Worm (Caenorhabditis elegans) whole organism, young adult: Measurements from ENCODE around the gene vps-33.1.

ENCODE experiments used
- B0261.1 ChIP-seq: sonication (generic microtip); optimal IDR thresholded peaks from 2 replicates; lab custom pipeline; 2016; ENCODE audit warnings: mild to moderate bottlenecking, missing genetic modification characterization, moderate library complexity, missing compliant biosample characterization
- F22D6.2 ChIP-seq: sonication (generic microtip); optimal IDR thresholded peaks from 2 replicates; lab custom pipeline; 2016; ENCODE audit warnings: mild to moderate bottlenecking, missing genetic modification characterization, missing compliant biosample characterization
- F23B12.7 ChIP-seq: sonication (generic microtip); optimal IDR thresholded peaks from 2 replicates; lab custom pipeline; 2017; ENCODE audit warnings: missing genetic modification characterization, mild to moderate bottlenecking, missing compliant biosample characterization, antibody characterized with exemption, moderate library complexity; ENCODE audit not compliant: insufficient read depth
- F33H1.4 ChIP-seq: fragments of 200-800 bp; sonication (Bioruptor generic); IDR thresholded peaks from 2 replicates; pipeline ENCODE4 v1.3.6; 2022; ENCODE audit warnings: missing genetic modification reagents, missing genetic modification characterization, missing compliant biosample characterization
- F37B4.10 ChIP-seq: fragments of 200-800 bp; sonication (Bioruptor generic); IDR thresholded peaks from 2 replicates; pipeline ENCODE4 v1.3.6; 2022; ENCODE audit warnings: missing genetic modification characterization, missing compliant biosample characterization
- K12H6.12 ChIP-seq: fragments of 200-800 bp; sonication (Bioruptor generic); optimal IDR thresholded peaks from 2 replicates; lab custom pipeline; 2018; ENCODE audit warnings: mild to moderate bottlenecking, missing genetic modification characterization, missing compliant biosample characterization
- T07F8.4 ChIP-seq: sonication (generic microtip); optimal IDR thresholded peaks from 2 replicates; lab custom pipeline; 2016; ENCODE audit warnings: mild to moderate bottlenecking, missing genetic modification characterization, moderate library complexity, missing compliant biosample characterization
- Y79H2A.3 ChIP-seq: fragments of 200-800 bp; sonication (Bioruptor generic); conservative IDR thresholded peaks from 2 replicates; pipeline ENCODE4 v1.3.6; 2022; ENCODE audit warnings: missing genetic modification reagents, missing genetic modification characterization, missing compliant biosample characterization
- Y95B8A.8 ChIP-seq: fragments of 200-800 bp; sonication (Bioruptor generic); IDR thresholded peaks from 2 replicates; pipeline ENCODE4 v1.3.6; 2022; ENCODE audit warnings: missing genetic modification reagents, missing genetic modification characterization, missing compliant biosample characterization
- akir-1 ChIP-seq: fragments of 200-800 bp; sonication (Bioruptor generic); optimal IDR thresholded peaks from 2 replicates; lab custom pipeline; 2018; ENCODE audit warnings: mild to moderate bottlenecking, missing genetic modification characterization, moderate library complexity, missing compliant biosample characterization
- ama-1 ChIP-seq, 3 experiments: fragments of 150-350 bp in 1 of 3; sonication (generic microtip) in 2 of 3; optimal IDR thresholded peaks; 2 replicates each; lab custom pipeline; 2014 to 2018; ENCODE audit warnings: missing biosample characterization in 2 of 3, missing genetic modification characterization in 2 of 3, missing genetic modification reagents in 2 of 3
- aptf-3 ChIP-seq: fragments of 200-800 bp; sonication (Bioruptor generic); IDR thresholded peaks from 2 replicates; pipeline ENCODE4 v1.3.6; 2022; ENCODE audit warnings: missing genetic modification characterization, missing compliant biosample characterization
- atf-7 ChIP-seq: sonication (generic microtip); optimal IDR thresholded peaks from 2 replicates; lab custom pipeline; 2017; ENCODE audit warnings: mild to moderate bottlenecking, missing genetic modification characterization, missing compliant biosample characterization
- attf-5 ChIP-seq: fragments of 200-800 bp; sonication (Bioruptor generic); optimal IDR thresholded peaks from 2 replicates; lab custom pipeline; 2018; ENCODE audit warnings: mild to moderate bottlenecking, missing genetic modification characterization, missing compliant biosample characterization
- bed-1 ChIP-seq: fragments of 200-800 bp; sonication (Bioruptor generic); IDR thresholded peaks from 2 replicates; pipeline ENCODE4 v1.3.6; 2022; ENCODE audit warnings: missing genetic modification reagents, missing genetic modification characterization, missing compliant biosample characterization
- cebp-2 ChIP-seq: fragments of 200-800 bp; sonication (Bioruptor generic); IDR thresholded peaks from 2 replicates; pipeline ENCODE4 v1.3.6; 2022; ENCODE audit warnings: missing genetic modification characterization, missing compliant biosample characterization
- ceh-100 ChIP-seq: fragments of 200-800 bp; sonication (Bioruptor generic); IDR thresholded peaks from 2 replicates; pipeline ENCODE4 v1.3.6; 2022; ENCODE audit warnings: missing genetic modification reagents, missing genetic modification characterization, missing compliant biosample characterization
- dpl-1 ChIP-seq: fragments of 150-350 bp; optimal IDR thresholded peaks from 2 replicates; lab custom pipeline; 2014; ENCODE audit warnings: missing biosample characterization, missing genetic modification reagents, missing genetic modification characterization
- efl-1 ChIP-seq: fragments of 150-350 bp; optimal IDR thresholded peaks from 2 replicates; lab custom pipeline; 2014; ENCODE audit warnings: missing biosample characterization, missing genetic modification reagents, missing genetic modification characterization
- egrh-3 ChIP-seq: fragments of 200-800 bp; sonication (Bioruptor generic); IDR thresholded peaks from 2 replicates; pipeline ENCODE4 v1.3.6; 2022; ENCODE audit warnings: missing genetic modification reagents, missing genetic modification characterization, missing compliant biosample characterization
- ekl-4 ChIP-seq: fragments of 200-800 bp; sonication (Bioruptor generic); IDR thresholded peaks from 2 replicates; pipeline ENCODE4 v1.3.6; 2022; ENCODE audit warnings: missing genetic modification reagents, missing genetic modification characterization, missing compliant biosample characterization
- gei-17 ChIP-seq: fragments of 200-800 bp; sonication (Bioruptor generic); optimal IDR thresholded peaks from 2 replicates; lab custom pipeline; 2018; ENCODE audit warnings: mild to moderate bottlenecking, missing genetic modification characterization, missing compliant biosample characterization
- him-1 ChIP-seq: sonication (generic microtip); optimal IDR thresholded peaks from 2 replicates; lab custom pipeline; 2016; ENCODE audit warnings: missing genotype, missing genetic modification reagents, missing genetic modification characterization, missing compliant biosample characterization
- hlh-12 ChIP-seq: sonication (generic microtip); optimal IDR thresholded peaks from 2 replicates; lab custom pipeline; 2016; ENCODE audit warnings: missing genetic modification characterization, missing compliant biosample characterization
- lag-1 ChIP-seq: fragments of 200-800 bp; sonication (Bioruptor generic); IDR thresholded peaks from 2 replicates; pipeline ENCODE4 v1.3.6; 2022; ENCODE audit warnings: missing genetic modification reagents, missing genetic modification characterization, missing compliant biosample characterization
- let-526 ChIP-seq: fragments of 200-800 bp; sonication (Bioruptor generic); IDR thresholded peaks from 2 replicates; pipeline ENCODE4 v1.3.6; 2022; ENCODE audit warnings: missing genetic modification reagents, missing genetic modification characterization, missing compliant biosample characterization
- lin-26 ChIP-seq: fragments of 200-800 bp; sonication (Bioruptor generic); IDR thresholded peaks from 2 replicates; pipeline ENCODE4 v1.3.6; 2022; ENCODE audit warnings: missing genetic modification reagents, missing genetic modification characterization, missing compliant biosample characterization
- madf-6 ChIP-seq: fragments of 200-800 bp; sonication (Bioruptor generic); IDR thresholded peaks from 2 replicates; pipeline ENCODE4 v1.3.6; 2022; ENCODE audit warnings: missing genetic modification reagents, missing genetic modification characterization, missing compliant biosample characterization
- mel-28 ChIP-seq: sonication (generic microtip); optimal IDR thresholded peaks from 2 replicates; lab custom pipeline; 2016; ENCODE audit warnings: borderline replicate concordance, mild to moderate bottlenecking, missing genetic modification characterization, missing compliant biosample characterization
- mxl-1 ChIP-seq: sonication (generic microtip); optimal IDR thresholded peaks from 2 replicates; lab custom pipeline; 2016; ENCODE audit warnings: missing genetic modification characterization, missing compliant biosample characterization
- nfya-2 ChIP-seq: fragments of 200-800 bp; sonication (Bioruptor generic); IDR thresholded peaks from 2 replicates; pipeline ENCODE4 v1.3.6; 2022; ENCODE audit warnings: missing genetic modification reagents, missing genetic modification characterization, missing compliant biosample characterization
- nhr-120 ChIP-seq: fragments of 200-800 bp; sonication (Bioruptor generic); IDR thresholded peaks from 2 replicates; pipeline ENCODE4 v1.3.6; 2022; ENCODE audit warnings: missing genetic modification characterization, missing compliant biosample characterization
- nhr-80 ChIP-seq: sonication (generic microtip); optimal IDR thresholded peaks from 2 replicates; lab custom pipeline; 2016; ENCODE audit warnings: missing genetic modification characterization, missing compliant biosample characterization
- rec-8 ChIP-seq, 2 experiments: sonication (generic microtip); optimal IDR thresholded peaks; 2 replicates each; lab custom pipeline; 2016; ENCODE audit warnings: mild to moderate bottlenecking in 2 of 2, missing genetic modification characterization in 2 of 2, missing genetic modification reagents in 2 of 2, missing genotype in 2 of 2, missing biosample characterization in 1 of 2, missing compliant biosample characterization in 1 of 2, moderate library complexity in 1 of 2
- rpc-1 ChIP-seq, 2 experiments: fragments of 150-350 bp in 1 of 2; sonication (generic microtip) in 1 of 2; optimal IDR thresholded peaks; 2 replicates each; lab custom pipeline; 2014 to 2018; ENCODE audit warnings: missing biosample characterization in 1 of 2, missing genetic modification characterization in 1 of 2, missing genetic modification reagents in 1 of 2, missing genotype in 1 of 2
- snpc-3.4 ChIP-seq: sonication (generic microtip); optimal IDR thresholded peaks from 2 replicates; lab custom pipeline; 2017; ENCODE audit warnings: missing genetic modification characterization, mild to moderate bottlenecking, missing compliant biosample characterization, antibody characterized with exemption, moderate library complexity, missing genotype, missing genetic modification reagents
- tbp1 ChIP-seq: fragments of 200-800 bp; sonication (Bioruptor generic); optimal IDR thresholded peaks from 2 replicates; lab custom pipeline; 2018; ENCODE audit warnings: mild to moderate bottlenecking, missing genetic modification characterization, missing compliant biosample characterization
- unc-130 ChIP-seq: sonication (generic microtip); optimal IDR thresholded peaks from 2 replicates; lab custom pipeline; 2016; ENCODE audit warnings: missing genetic modification reagents, missing genetic modification characterization, missing compliant biosample characterization
- zim-3 ChIP-seq: sonication (generic microtip); optimal IDR thresholded peaks from 2 replicates; lab custom pipeline; 2017; ENCODE audit warnings: mild to moderate bottlenecking, missing genetic modification characterization, moderate library complexity, missing compliant biosample characterization
- ztf-22 ChIP-seq: fragments of 200-800 bp; sonication (Bioruptor generic); optimal IDR thresholded peaks from 2 replicates; lab custom pipeline; 2018; ENCODE audit warnings: mild to moderate bottlenecking, missing genetic modification characterization, moderate library complexity, missing compliant biosample characterization
- ztf-26 ChIP-seq: sonication (generic microtip); optimal IDR thresholded peaks from 2 replicates; lab custom pipeline; 2017; ENCODE audit warnings: missing genetic modification characterization, missing compliant biosample characterization
- ztf-6 ChIP-seq: fragments of 200-800 bp; sonication (Bioruptor generic); IDR thresholded peaks from 2 replicates; pipeline ENCODE4 v1.3.6; 2022; ENCODE audit warnings: missing genetic modification reagents, missing genetic modification characterization, missing compliant biosample characterization

The vps-33.1 gene

DNA sequence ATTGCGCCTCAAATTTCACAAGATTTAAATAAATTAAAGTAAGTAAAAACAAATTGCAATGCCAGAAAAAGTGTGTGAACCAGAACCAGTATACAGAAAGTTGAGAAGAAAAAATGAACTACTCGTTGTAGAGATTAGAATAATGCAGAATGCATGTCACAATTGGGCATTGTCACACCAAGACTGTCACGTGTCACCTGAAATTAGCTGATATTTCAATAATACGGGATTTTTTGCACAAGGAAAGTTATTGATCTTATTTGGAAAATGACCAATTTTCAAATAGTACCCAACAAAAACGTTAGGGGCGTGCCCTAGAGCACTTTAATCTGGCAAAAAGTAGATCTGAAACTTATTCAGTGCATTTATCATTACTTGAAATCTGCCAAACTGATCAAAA is 41.2 kb downstream of the vps-33.1 start:
- TF ChIP-seq ama-1 (optimal IDR thresholded peaks at IDR 0.05; lab: Kevin White, UChicago) (no peak), ama-1 (GFP tag; optimal IDR thresholded peaks at IDR 0.05; lab: Kevin White, UChicago) (no peak)

DNA sequence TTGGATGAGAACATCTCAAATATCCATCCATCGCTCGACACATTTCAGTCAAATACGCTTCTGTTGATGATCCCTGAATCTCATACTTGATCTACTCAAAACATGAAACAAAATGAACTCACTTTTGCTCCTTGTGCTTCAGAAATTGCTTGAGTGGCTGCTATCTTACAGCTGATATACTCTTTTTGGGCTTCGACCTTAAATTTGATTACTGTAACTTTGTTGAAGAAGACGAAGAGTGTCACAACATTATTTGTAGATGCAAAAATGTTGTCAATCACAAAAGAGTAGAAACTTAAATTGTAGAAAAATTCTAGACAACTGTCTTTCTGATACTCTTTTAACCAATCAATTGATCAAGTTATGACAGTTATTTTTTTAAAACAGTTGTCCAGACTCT is 41.9 kb downstream of the vps-33.1 start:
- TF ChIP-seq F23B12.7 (tag; lab: Kevin White, UChicago), result no peak
- no peak for TF ChIP-seq Y79H2A.3 (GFP tag; lab: Robert Waterston, UW)
- TF ChIP-seq ztf-26 (tag; lab: Kevin White, UChicago), result no peak
- no peak for TF ChIP-seq dpl-1 (GFP tag; lab: Kevin White, UChicago)
- TF ChIP-seq aptf-3 (GFP tag; lab: Robert Waterston, UW), result no peak
- TF ChIP-seq atf-7 (tag; lab: Kevin White, UChicago), result no peak
- TF ChIP-seq T07F8.4 (tag; lab: Kevin White, UChicago), result no peak
- no peak for TF ChIP-seq rpc-1 (optimal IDR thresholded peaks at IDR 0.05; lab: Kevin White, UChicago)
- no peak for TF ChIP-seq rpc-1 (tag; optimal IDR thresholded peaks at IDR 0.05; lab: Kevin White, UChicago)
- TF ChIP-seq ekl-4, result no peak

DNA sequence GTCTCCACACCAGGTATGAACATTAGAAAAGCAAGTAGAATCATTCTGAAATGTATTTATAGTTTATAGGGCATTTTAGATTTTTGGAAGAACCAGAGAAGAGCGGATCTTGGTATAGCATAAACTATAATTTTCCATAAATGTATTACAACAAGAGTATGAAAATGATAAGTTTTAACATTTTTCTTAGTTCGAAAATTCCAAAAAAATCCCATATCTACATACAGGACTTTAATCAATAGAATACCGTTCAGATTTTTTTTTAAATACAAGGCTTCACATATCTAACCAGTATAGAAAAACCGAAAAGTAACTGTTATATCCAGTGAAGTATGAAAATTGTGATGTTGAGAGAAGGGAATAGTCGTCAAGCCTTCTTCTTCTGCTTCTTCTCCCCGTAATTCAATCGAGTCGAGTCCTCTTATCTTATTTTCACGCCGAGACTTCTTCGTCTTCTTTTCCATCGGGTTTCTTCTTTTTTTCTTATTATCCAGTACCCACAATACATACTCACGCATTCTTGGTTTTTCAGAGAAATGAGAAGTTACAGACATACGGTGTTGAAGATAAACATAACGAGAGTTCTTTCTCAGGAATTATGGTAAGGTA is 43.2 kb downstream of the vps-33.1 start, which contains the start of gene ZK370.6:
TSS of gene ZK370.6 (minus strand) at position 51 of the 609 bp plus-strand sequence.
- TF ChIP-seq cebp-2 (GFP tag; lab: Robert Waterston, UW) (no peak), F33H1.4 (GFP tag; lab: Robert Waterston, UW) (no peak), efl-1 (GFP tag; lab: Kevin White, UChicago) (no peak), F37B4.10 (GFP tag; lab: Robert Waterston, UW) (no peak), attf-5 (GFP tag; lab: Kevin White, UChicago) (no peak), egrh-3 (no peak)
- TF ChIP-seq, all 124 proteins: peak for 0

DNA sequence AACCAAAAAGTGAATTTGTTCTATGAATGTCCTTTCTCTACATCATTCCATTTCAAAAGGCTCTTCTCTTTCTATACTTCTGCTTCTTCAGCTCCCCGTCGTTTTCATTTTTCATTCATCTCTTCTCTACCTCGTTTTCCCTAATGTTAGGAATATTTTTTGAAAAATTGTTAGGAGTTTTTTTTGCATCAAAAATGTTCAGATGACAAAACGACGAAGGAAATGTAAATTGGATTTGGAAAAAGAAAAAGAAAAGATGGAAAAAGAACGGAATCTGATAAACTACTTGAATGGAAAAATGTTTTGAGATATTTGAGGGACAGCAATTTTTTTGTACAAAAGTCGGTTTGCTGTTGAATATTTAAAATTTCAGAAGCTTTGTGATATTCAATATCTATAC is 44.0 kb downstream of the vps-33.1 start:
- no peak for TF ChIP-seq atf-7 (tag; lab: Kevin White, UChicago)
- no peak for TF ChIP-seq mxl-1 (tag; lab: Kevin White, UChicago)
- no peak for TF ChIP-seq ztf-6
- TF ChIP-seq ceh-100 (GFP tag; lab: Robert Waterston, UW), result no peak
- TF ChIP-seq F22D6.2 (tag; lab: Kevin White, UChicago), result no peak
- no peak for TF ChIP-seq rec-8 (tag; optimal IDR thresholded peaks at IDR 0.05; lab: Kevin White, UChicago)
- TF ChIP-seq him-1 (tag; lab: Kevin White, UChicago), result no peak
- TF ChIP-seq ekl-4, result no peak
- no peak for TF ChIP-seq Y95B8A.8 (GFP tag; lab: Robert Waterston, UW)
- TF ChIP-seq mel-28, result no peak
- TF ChIP-seq gei-17 (GFP tag; lab: Kevin White, UChicago), result no peak
- no peak for TF ChIP-seq bed-1 (GFP tag; lab: Robert Waterston, UW)
- no peak for TF ChIP-seq nhr-120
- no peak for TF ChIP-seq let-526
- TF ChIP-seq F33H1.4 (GFP tag; lab: Robert Waterston, UW), result no peak
- no peak for TF ChIP-seq lag-1 (GFP tag; lab: Robert Waterston, UW)

DNA sequence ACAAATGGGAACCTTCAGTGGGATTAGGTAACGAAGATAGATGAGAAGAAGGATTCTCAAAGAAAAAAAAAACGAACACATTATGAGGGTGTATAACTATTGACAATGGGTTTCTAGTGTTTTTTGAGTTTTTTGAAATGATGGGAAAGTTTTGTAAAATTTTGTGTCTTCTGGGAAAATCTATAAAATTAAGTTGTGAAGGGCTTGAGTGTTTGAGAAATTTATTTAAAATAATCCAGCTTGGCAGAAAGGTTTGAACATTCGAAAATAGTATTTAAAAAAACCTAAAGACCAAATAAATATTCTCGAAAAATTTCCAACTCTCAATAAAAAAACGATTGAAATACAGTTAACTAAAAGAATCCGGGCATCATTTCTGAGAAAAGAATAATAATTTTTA is 44.5 kb downstream of the vps-33.1 start:
- TF ChIP-seq ztf-22 (no peak), nhr-80 (tag; lab: Kevin White, UChicago) (no peak), mxl-1 (tag; lab: Kevin White, UChicago) (no peak), rec-8 (tag; optimal IDR thresholded peaks at IDR 0.05; lab: Kevin White, UChicago) (no peak), unc-130 (GFP tag; lab: Kevin White, UChicago) (no peak), lin-26 (no peak), Y79H2A.3 (GFP tag; lab: Robert Waterston, UW) (no peak), Y95B8A.8 (GFP tag; lab: Robert Waterston, UW) (no peak), hlh-12 (tag; lab: Kevin White, UChicago) (no peak), madf-6 (no peak), tbp1 (GFP tag; lab: Kevin White, UChicago) (no peak), nfya-2 (GFP tag; lab: Robert Waterston, UW) (no peak), K12H6.12 (tag; lab: Kevin White, UChicago) (no peak), snpc-3.4 (no peak), B0261.1 (tag; lab: Kevin White, UChicago) (no peak), zim-3 (tag; lab: Kevin White, UChicago) (no peak), akir-1 (GFP tag; lab: Kevin White, UChicago) (no peak)
